Worm (Caenorhabditis elegans): ENCODE data around the gene nrf-5.

DNA sequence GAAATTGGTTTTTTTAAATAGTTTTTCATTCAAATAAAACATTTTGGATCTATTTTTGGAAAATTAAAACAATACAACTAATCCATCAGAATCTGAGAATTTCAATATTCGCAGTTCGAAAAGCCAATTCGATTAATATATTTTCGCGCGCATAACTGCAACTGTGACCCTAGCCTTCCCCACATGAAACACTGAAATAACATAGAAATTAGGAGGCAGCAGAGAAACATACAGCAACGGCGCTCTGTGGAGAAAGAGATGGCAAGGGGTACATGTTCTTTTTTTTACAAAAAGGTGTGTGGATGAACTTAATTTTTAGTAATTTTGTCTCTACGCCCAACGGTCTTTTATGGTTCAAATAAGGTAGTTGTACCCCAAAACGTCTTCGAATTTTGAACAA is 52.1 kb downstream of the nrf-5 start:
- TF ChIP-seq egl-27 (tag; optimal IDR thresholded peaks at IDR 0.05) (no peak), nhr-6 (tag; optimal IDR thresholded peaks at IDR 0.05) (no peak), lin-39 (tag; optimal IDR thresholded peaks at IDR 0.05) (no peak)
